Worm (Caenorhabditis elegans) whole organism, late embryonic: ENCODE measurements around the gene sta-1.

ENCODE experiments used
- K02D7.2 ChIP-seq: sonication (generic microtip); optimal IDR thresholded peaks from 2 replicates; lab custom pipeline; 2017; ENCODE audit warnings: mild to moderate bottlenecking, missing genetic modification characterization, missing compliant biosample characterization
- ceh-18 ChIP-seq: sonication (generic microtip); optimal IDR thresholded peaks from 2 replicates; lab custom pipeline; 2016; ENCODE audit warnings: missing genetic modification characterization, missing compliant biosample characterization
- ceh-24 ChIP-seq: sonication (generic microtip); optimal IDR thresholded peaks from 2 replicates; lab custom pipeline; 2016; ENCODE audit warnings: mild to moderate bottlenecking, missing genetic modification characterization, missing compliant biosample characterization
- dve-1 ChIP-seq: sonication (generic microtip); optimal IDR thresholded peaks from 2 replicates; lab custom pipeline; 2017; ENCODE audit warnings: antibody characterized with exemption, mild to moderate bottlenecking, missing genetic modification characterization, missing compliant biosample characterization
- pha-4 ChIP-seq: fragments of 150-350 bp; optimal IDR thresholded peaks from 2 replicates; lab custom pipeline; 2018; ENCODE audit warnings: missing biosample characterization, missing genetic modification reagents, missing genetic modification characterization
- pqm-1 ChIP-seq: sonication (generic microtip); optimal IDR thresholded peaks from 2 replicates; lab custom pipeline; 2016; ENCODE audit warnings: missing genetic modification characterization, missing compliant biosample characterization
- zip-5 ChIP-seq: sonication (generic microtip); optimal IDR thresholded peaks from 2 replicates; lab custom pipeline; 2016; ENCODE audit warnings: missing genetic modification characterization, missing compliant biosample characterization

ce11 chrIV:16627676-16628075, 36.4 kb upstream of the sta-1 start, which contains the start of gene fipr-28:
- TF ChIP-seq zip-5 (tag; lab: Kevin White, UChicago) (no peak), pqm-1 (no peak), dve-1 (tag; lab: Kevin White, UChicago) (no peak), K02D7.2 (tag; lab: Kevin White, UChicago) (no peak), pha-4 (tag; lab: Kevin White, UChicago) (no peak), ceh-18 (no peak), ceh-24 (no peak)
